Fruit fly (Drosophila melanogaster) whole organism, embryonic: ENCODE data around the gene Sps2.

Experiments
- CG1233 ChIP-seq: fragments of 200-800 bp; sonication (Bioruptor generic); optimal IDR thresholded peaks from 4 replicates; lab custom pipeline; 2018; ENCODE audit warnings: missing biosample characterization, mild to moderate bottlenecking, missing genetic modification characterization
- CG13624 ChIP-seq: fragments of 200-800 bp; sonication (Bioruptor generic); optimal IDR thresholded peaks from 2 replicates; lab custom pipeline; 2016; ENCODE audit warnings: missing biosample characterization, missing genetic modification characterization
- CG1603 ChIP-seq: fragments of 200-800 bp; sonication (Bioruptor generic); optimal IDR thresholded peaks from 2 replicates; lab custom pipeline; 2019; ENCODE audit warnings: missing biosample characterization, mild to moderate bottlenecking, missing genetic modification characterization, moderate library complexity
- CG17912 ChIP-seq: fragments of 200-800 bp; sonication (Bioruptor generic); optimal IDR thresholded peaks from 2 replicates; lab custom pipeline; 2018; ENCODE audit warnings: missing biosample characterization, mild to moderate bottlenecking, missing genetic modification characterization
- CG18764 ChIP-seq: fragments of 200-800 bp; sonication (Bioruptor generic); optimal IDR thresholded peaks from 3 replicates; lab custom pipeline; 2016; ENCODE audit warnings: missing biosample characterization, missing genetic modification characterization
- psq ChIP-seq: fragments of 200-800 bp; sonication (Bioruptor generic); optimal IDR thresholded peaks from 2 replicates; lab custom pipeline; 2017; ENCODE audit warnings: missing biosample characterization, missing genetic modification characterization
- sisA ChIP-seq: fragments of 200-800 bp; sonication (Bioruptor generic); IDR thresholded peaks from 2 replicates; pipeline ENCODE4 v1.3.6; 2022; ENCODE audit warnings: missing biosample characterization, missing genetic modification characterization

DNA sequence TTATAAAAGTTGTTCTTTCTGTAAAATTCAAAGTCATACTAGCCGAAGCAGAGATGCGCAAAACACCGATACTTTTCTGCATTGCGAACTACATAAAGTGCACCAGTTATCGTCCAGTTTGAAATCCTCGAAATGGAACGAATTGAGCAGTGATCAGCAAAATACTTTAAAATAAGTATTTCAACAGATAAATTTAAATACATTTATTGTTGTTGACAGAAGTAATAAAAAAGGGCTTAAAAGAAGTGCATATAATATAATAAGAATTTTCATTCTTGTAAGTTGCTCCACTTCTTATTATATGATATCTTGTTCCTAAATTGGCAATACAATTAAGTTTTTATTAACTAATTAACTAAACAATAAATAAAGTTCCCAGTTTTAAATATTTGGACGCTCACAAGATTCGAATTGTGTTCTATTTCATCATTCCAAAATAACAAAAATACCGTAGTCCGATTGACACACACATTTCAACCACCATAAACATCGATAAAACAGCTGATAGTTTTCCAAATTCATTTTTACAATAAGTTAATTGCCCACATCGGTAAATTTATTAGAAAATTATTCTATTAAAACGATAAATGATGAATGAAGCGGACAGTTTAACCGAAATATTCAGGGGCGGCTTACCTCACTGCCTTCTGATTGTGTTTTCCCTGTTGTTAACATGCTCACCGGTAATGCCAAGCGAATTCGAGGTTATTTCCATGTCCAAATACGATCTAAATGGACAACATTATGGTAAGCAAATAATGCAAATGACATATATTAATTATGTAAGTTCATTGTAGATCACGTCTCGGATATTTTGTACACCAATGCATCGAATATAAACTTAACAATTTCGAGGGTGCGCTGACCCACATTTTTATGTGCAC lies 27.8 kb upstream of the Sps2 start, which contains the start of the genes Usp14 and CG4972:
- TF ChIP-seq CG18764 (GFP tag; lab: Kevin White, UChicago) (no peak), CG1603 (peak; percentile 99), sisA (GFP tag; lab: Robert Waterston, UW) (no peak), CG17912 (GFP tag; lab: Kevin White, UChicago) (no peak), psq (GFP tag; lab: Kevin White, UChicago) (no peak), CG1233 (GFP tag; lab: Kevin White, UChicago) (no peak), CG13624 (GFP tag; lab: Kevin White, UChicago) (no peak)
